Fruit fly (Drosophila melanogaster) whole organism, embryonic: Measurements from ENCODE around the gene CG12951.
A peak's percentile ranks its signal among the peaks of the same experiment; 100 is the strongest.

Experiments used
- Atf3 ChIP-seq: fragments of 200-800 bp; sonication (Bioruptor generic); optimal IDR thresholded peaks from 3 replicates; lab custom pipeline; 2016; ENCODE audit warnings: missing biosample characterization, missing genetic modification characterization
- B-H1 ChIP-seq: fragments of 200-800 bp; sonication (Bioruptor generic); IDR thresholded peaks from 3 replicates; pipeline ENCODE4 v1.3.6; 2022; ENCODE audit warnings: missing biosample characterization, missing genetic modification characterization
- CG12219 ChIP-seq: fragments of 200-800 bp; sonication (Bioruptor generic); optimal IDR thresholded peaks from 3 replicates; lab custom pipeline; 2018; ENCODE audit warnings: missing biosample characterization, mild to moderate bottlenecking, missing genetic modification characterization
- CG13424 ChIP-seq: fragments of 200-800 bp; sonication (Bioruptor generic); optimal IDR thresholded peaks from 2 replicates; lab custom pipeline; 2019; ENCODE audit warnings: missing biosample characterization, mild to moderate bottlenecking, missing genetic modification characterization, moderate library complexity
- CG15073 ChIP-seq: fragments of 200-800 bp; sonication (Bioruptor generic); optimal IDR thresholded peaks from 2 replicates; lab custom pipeline; 2016; ENCODE audit warnings: missing biosample characterization, missing genetic modification characterization
- CG17568 ChIP-seq: fragments of 200-800 bp; sonication (Bioruptor generic); optimal IDR thresholded peaks from 2 replicates; lab custom pipeline; 2018; ENCODE audit warnings: missing biosample characterization, mild to moderate bottlenecking, missing genetic modification characterization, moderate library complexity
- CG18764 ChIP-seq: fragments of 200-800 bp; sonication (Bioruptor generic); optimal IDR thresholded peaks from 3 replicates; lab custom pipeline; 2016; ENCODE audit warnings: missing biosample characterization, missing genetic modification characterization
- CG2116 ChIP-seq: fragments of 200-800 bp; sonication (Bioruptor generic); optimal IDR thresholded peaks from 3 replicates; lab custom pipeline; 2018; ENCODE audit warnings: missing biosample characterization, mild to moderate bottlenecking, missing genetic modification characterization
- CG2875 ChIP-seq: fragments of 200-800 bp; sonication (Bioruptor generic); optimal IDR thresholded peaks from 2 replicates; lab custom pipeline; 2017; ENCODE audit warnings: missing biosample characterization, mild to moderate bottlenecking, missing genetic modification characterization, missing genetic modification reagents
- CG2889 ChIP-seq: fragments of 200-800 bp; sonication (Bioruptor generic); IDR thresholded peaks from 3 replicates; pipeline ENCODE4 v1.3.6; 2022; ENCODE audit warnings: missing biosample characterization, missing genetic modification characterization
- CG31224 ChIP-seq: fragments of 200-800 bp; sonication (Bioruptor generic); IDR thresholded peaks from 2 replicates; pipeline ENCODE4 v1.3.6; 2022; ENCODE audit warnings: missing biosample characterization, missing genetic modification characterization
- CG34376 ChIP-seq: fragments of 200-800 bp; sonication (Bioruptor generic); optimal IDR thresholded peaks from 2 replicates; lab custom pipeline; 2018; ENCODE audit warnings: missing biosample characterization, mild to moderate bottlenecking, missing genetic modification characterization
- CG43689 ChIP-seq: fragments of 200-800 bp; sonication (Bioruptor generic); IDR thresholded peaks from 2 replicates; pipeline ENCODE4 v1.3.6; 2022; ENCODE audit warnings: missing biosample characterization, missing genetic modification characterization
- CG6683 ChIP-seq: fragments of 200-800 bp; sonication (Bioruptor generic); optimal IDR thresholded peaks from 2 replicates; lab custom pipeline; 2017; ENCODE audit warnings: missing biosample characterization, mild to moderate bottlenecking, missing genetic modification characterization, missing genetic modification reagents
- CG6689 ChIP-seq: fragments of 200-800 bp; sonication (Bioruptor generic); IDR thresholded peaks from 2 replicates; pipeline ENCODE4 v1.3.6; 2022; ENCODE audit warnings: missing biosample characterization, missing genetic modification characterization
- CG6813 ChIP-seq: fragments of 200-800 bp; sonication (Bioruptor generic); optimal IDR thresholded peaks from 2 replicates; lab custom pipeline; 2017; ENCODE audit warnings: missing biosample characterization, missing genetic modification characterization, mild to moderate bottlenecking, moderate library complexity, missing genetic modification reagents
- CG7556 ChIP-seq: fragments of 200-800 bp; sonication (Bioruptor generic); optimal IDR thresholded peaks from 2 replicates; lab custom pipeline; 2017; ENCODE audit warnings: missing biosample characterization, mild to moderate bottlenecking, missing genetic modification characterization
- CG7786 ChIP-seq: fragments of 200-800 bp; sonication (Bioruptor generic); optimal IDR thresholded peaks from 2 replicates; lab custom pipeline; 2016; ENCODE audit warnings: missing biosample characterization, missing genetic modification characterization
- CG7963 ChIP-seq: fragments of 200-800 bp; sonication (Bioruptor generic); IDR thresholded peaks from 3 replicates; pipeline ENCODE4 v1.3.6; 2022; ENCODE audit warnings: missing biosample characterization, missing genetic modification characterization; ENCODE audit not compliant: partially characterized antibody
- CG8089 ChIP-seq: fragments of 200-800 bp; sonication (Bioruptor generic); optimal IDR thresholded peaks from 3 replicates; lab custom pipeline; 2016; ENCODE audit warnings: missing biosample characterization, missing genetic modification characterization
- CG9215 ChIP-seq: fragments of 200-800 bp; sonication (Bioruptor generic); IDR thresholded peaks from 2 replicates; pipeline ENCODE4 v1.3.6; 2022; ENCODE audit warnings: missing biosample characterization, missing genetic modification characterization
- CG9932 ChIP-seq: fragments of 200-800 bp; sonication (Bioruptor generic); IDR thresholded peaks from 2 replicates; pipeline ENCODE4 v1.3.6; 2022; ENCODE audit warnings: missing biosample characterization, missing genetic modification characterization
- Chrac-16 ChIP-seq: fragments of 200-800 bp; sonication (Bioruptor generic); optimal IDR thresholded peaks from 3 replicates; lab custom pipeline; 2016; ENCODE audit warnings: missing biosample characterization, missing genetic modification characterization
- D ChIP-seq, 2 experiments: fragments of 200-800 bp in 1 of 2; fragments of >200 bp in 1 of 2; sonication (Bioruptor generic) in 1 of 2; optimal IDR thresholded peaks; 2 replicates in 1 of 2; 3 replicates in 1 of 2; lab custom pipeline; 2017; ENCODE audit warnings: mild to moderate bottlenecking in 1 of 2, missing biosample characterization in 1 of 2, missing genetic modification characterization in 1 of 2, missing genetic modification reagents in 1 of 2
- Dip2 ChIP-seq: fragments of 200-800 bp; sonication (Bioruptor generic); IDR thresholded peaks from 2 replicates; pipeline ENCODE4 v1.3.6; 2022; ENCODE audit warnings: missing biosample characterization, missing genetic modification characterization
- Dref ChIP-seq: fragments of 200-800 bp; sonication (Bioruptor generic); IDR thresholded peaks from 2 replicates; pipeline ENCODE4 v1.3.6; 2022; ENCODE audit warnings: missing biosample characterization, missing genetic modification characterization
- Eip74EF ChIP-seq, 2 experiments: fragments of 200-800 bp in 1 of 2; fragments of >200 bp in 1 of 2; sonication (Bioruptor generic) in 1 of 2; optimal IDR thresholded peaks; 2 replicates each; lab custom pipeline; 2017 to 2019; ENCODE audit warnings: missing biosample characterization in 2 of 2, missing genetic modification characterization in 2 of 2, mild to moderate bottlenecking in 1 of 2, moderate library complexity in 1 of 2
- Nf-YB ChIP-seq: fragments of 200-800 bp; sonication (Bioruptor generic); optimal IDR thresholded peaks from 3 replicates; lab custom pipeline; 2019; ENCODE audit warnings: missing biosample characterization, mild to moderate bottlenecking, missing genetic modification characterization, moderate library complexity
- Sin3A ChIP-seq: fragments of >200 bp; optimal IDR thresholded peaks from 2 replicates; lab custom pipeline; 2018
- Taf1 ChIP-seq: fragments of 200-800 bp; sonication (Bioruptor generic); IDR thresholded peaks from 2 replicates; pipeline ENCODE4 v1.3.6; 2022; ENCODE audit warnings: missing biosample characterization, missing genetic modification characterization
- Tbp ChIP-seq: fragments of >200 bp; optimal IDR thresholded peaks from 2 replicates; lab custom pipeline; 2018; ENCODE audit warnings: missing biosample characterization, missing genetic modification characterization
- Usf ChIP-seq: fragments of 200-800 bp; sonication (Bioruptor generic); optimal IDR thresholded peaks from 2 replicates; lab custom pipeline; 2017; ENCODE audit warnings: missing genotype, missing biosample characterization, missing genetic modification characterization
- abd-A ChIP-seq: fragments of 200-800 bp; sonication (Bioruptor generic); optimal IDR thresholded peaks from 3 replicates; lab custom pipeline; 2019; ENCODE audit warnings: missing biosample characterization, mild to moderate bottlenecking, missing genetic modification characterization, moderate library complexity
- bowl ChIP-seq: fragments of 200-800 bp; sonication (Bioruptor generic); IDR thresholded peaks from 2 replicates; pipeline ENCODE4 v1.3.6; 2022; ENCODE audit warnings: missing biosample characterization, missing genetic modification characterization
- cad ChIP-seq: fragments of >200 bp; optimal IDR thresholded peaks from 2 replicates; lab custom pipeline; 2017; ENCODE audit warnings: missing biosample characterization, missing genetic modification characterization
- chif ChIP-seq, 2 experiments: fragments of 200-800 bp; sonication (Bioruptor generic); optimal IDR thresholded peaks; 3 replicates each; lab custom pipeline; 2016; ENCODE audit warnings: missing biosample characterization in 2 of 2, missing genetic modification characterization in 2 of 2
- danr ChIP-seq: fragments of 200-800 bp; sonication (Bioruptor generic); IDR thresholded peaks from 2 replicates; pipeline ENCODE4 v1.3.6; 2022; ENCODE audit warnings: missing biosample characterization, missing genetic modification characterization
- dimm ChIP-seq: fragments of 200-800 bp; sonication (Bioruptor generic); IDR thresholded peaks from 2 replicates; pipeline ENCODE4 v1.3.6; 2022; ENCODE audit warnings: missing biosample characterization, missing genetic modification characterization
- eyg ChIP-seq: fragments of 200-800 bp; sonication (Bioruptor generic); optimal IDR thresholded peaks from 3 replicates; lab custom pipeline; 2016; ENCODE audit warnings: missing biosample characterization, missing genetic modification characterization
- fd102C ChIP-seq: fragments of 200-800 bp; sonication (Bioruptor generic); optimal IDR thresholded peaks from 2 replicates; lab custom pipeline; 2018; ENCODE audit warnings: missing biosample characterization, mild to moderate bottlenecking, missing genetic modification characterization, moderate library complexity
- inv ChIP-seq: fragments of 200-800 bp; sonication (Bioruptor generic); IDR thresholded peaks from 2 replicates; pipeline ENCODE4 v1.3.6; 2022; ENCODE audit warnings: missing biosample characterization, missing genetic modification characterization; ENCODE audit not compliant: partially characterized antibody
- jumu ChIP-seq: fragments of 200-800 bp; sonication (Bioruptor generic); optimal IDR thresholded peaks from 3 replicates; lab custom pipeline; 2016; ENCODE audit warnings: missing biosample characterization, missing genetic modification characterization
- klu ChIP-seq: fragments of 200-800 bp; sonication (Bioruptor generic); IDR thresholded peaks from 2 replicates; pipeline ENCODE4 v1.3.6; 2022; ENCODE audit warnings: missing biosample characterization, missing genetic modification characterization
- nmo ChIP-seq: fragments of 200-800 bp; sonication (Bioruptor generic); optimal IDR thresholded peaks from 2 replicates; lab custom pipeline; 2018; ENCODE audit warnings: missing biosample characterization, mild to moderate bottlenecking, missing genetic modification characterization, moderate library complexity
- pnt ChIP-seq: fragments of 200-800 bp; sonication (Bioruptor generic); optimal IDR thresholded peaks from 3 replicates; lab custom pipeline; 2016; ENCODE audit warnings: missing biosample characterization, missing genetic modification characterization
- pros ChIP-seq: fragments of 200-800 bp; sonication (Bioruptor generic); optimal IDR thresholded peaks from 3 replicates; lab custom pipeline; 2019; ENCODE audit warnings: missing biosample characterization, mild to moderate bottlenecking, missing genetic modification characterization, moderate library complexity
- sens-2 ChIP-seq: fragments of 200-800 bp; sonication (Bioruptor generic); IDR thresholded peaks from 2 replicates; pipeline ENCODE4 v1.3.6; 2022; ENCODE audit warnings: missing biosample characterization, missing genetic modification characterization
- seq ChIP-seq: fragments of 200-800 bp; sonication (Bioruptor generic); IDR thresholded peaks from 2 replicates; pipeline ENCODE4 v1.3.6; 2022; ENCODE audit warnings: missing biosample characterization, missing genetic modification characterization
- trem ChIP-seq: fragments of 200-800 bp; optimal IDR thresholded peaks from 3 replicates; lab custom pipeline; 2019; ENCODE audit warnings: missing biosample characterization, mild to moderate bottlenecking, missing genetic modification characterization, moderate library complexity

Gene CG12951

dm6 chr3R:9341189-9342012, 11.3 kb upstream of the CG12951 start (continued):
- TF ChIP-seq fd102C (GFP tag; lab: Kevin White, UChicago) (peak; percentile 36), Eip74EF (GFP tag; optimal IDR thresholded peaks at IDR 0.05; lab: Kevin White, UChicago) (peak in 1 of 2 experiments; percentile 43), CG6689 (GFP tag; lab: Robert Waterston, UW) (peak; percentile 64), Dref (no peak), B-H1 (GFP tag; lab: Robert Waterston, UW) (peak; percentile 33; the same call in 2 of the 3 replicates), trem (tag; lab: Kevin White, UChicago) (peak; percentile 76), CG7786 (GFP tag; lab: Kevin White, UChicago) (peak; percentile 22), abd-A (tag; lab: Kevin White, UChicago) (peak; percentile 91), CG18764 (peak; percentile 31), Tbp (peak; percentile 72), Nf-YB (peak; percentile 66), CG7963 (GFP tag; lab: Robert Waterston, UW) (peak; percentile 64; the same call in 2 of the 3 replicates), CG7556 (GFP tag; lab: Kevin White, UChicago) (peak; percentile 88), inv (GFP tag; lab: Robert Waterston, UW) (peak; percentile 88), CG31224 (peak; percentile 55), danr (no peak), D (optimal IDR thresholded peaks at IDR 0.05; lab: Kevin White, UChicago) (no peak), D (GFP tag; optimal IDR thresholded peaks at IDR 0.05; lab: Kevin White, UChicago) (peak; percentile 65), CG15073 (GFP tag; lab: Kevin White, UChicago) (no peak), Usf (GFP tag; lab: Kevin White, UChicago) (peak; percentile 28), seq (GFP tag; lab: Robert Waterston, UW) (peak; percentile 53; the same call in 1 of the 2 replicates), Atf3 (GFP tag; lab: Kevin White, UChicago) (peak; percentile 34), Taf1 (GFP tag; lab: Robert Waterston, UW) (0 out of 2 replicates have a peak, but pooled peaks have one; percentile 26), CG2116 (GFP tag; lab: Kevin White, UChicago) (peak; percentile 60), bowl (no peak), eyg (GFP tag; lab: Kevin White, UChicago) (no peak), CG6813 (peak; percentile 60), Sin3A (lab: Kevin White, UChicago) (no peak), pnt (GFP tag; lab: Kevin White, UChicago) (peak; percentile 7), cad (no peak), jumu (GFP tag; lab: Kevin White, UChicago) (peak; percentile 57), chif (GFP tag; optimal IDR thresholded peaks at IDR 0.05; lab: Kevin White, UChicago) (peak; percentile 15 to 63), pros (GFP tag; lab: Kevin White, UChicago) (peak; percentile 75), CG9932 (peak; percentile 85), dimm (GFP tag; lab: Robert Waterston, UW) (no peak), CG17568 (peak; percentile 40), nmo (GFP tag; lab: Kevin White, UChicago) (peak; percentile 76), CG34376 (GFP tag; lab: Kevin White, UChicago) (peak; percentile 94), CG13424 (tag; lab: Kevin White, UChicago) (peak; percentile 87), CG9215 (GFP tag; lab: Robert Waterston, UW) (no peak; the same call in 1 of the 2 replicates), Dip2 (GFP tag; lab: Robert Waterston, UW) (no peak), CG6683 (GFP tag; lab: Kevin White, UChicago) (peak; percentile 65), CG12219 (GFP tag; lab: Kevin White, UChicago) (peak; percentile 62), CG2875 (GFP tag; lab: Kevin White, UChicago) (peak; percentile 25), Chrac-16 (GFP tag; lab: Kevin White, UChicago) (peak; percentile 73), CG8089 (GFP tag; lab: Kevin White, UChicago) (peak; percentile 50), CG2889 (GFP tag; lab: Robert Waterston, UW) (no peak), klu (GFP tag; lab: Robert Waterston, UW) (peak; percentile 69; the same call in 1 of the 2 replicates), sens-2 (GFP tag; lab: Robert Waterston, UW) (no peak; the same call in 1 of the 2 replicates), CG43689 (no peak)
